Fruit fly (Drosophila melanogaster) S2 (cell line): ENCODE results near the gene dikar.

Experiments
- CG8478 ChIP-seq: fragments of >200 bp; optimal IDR thresholded peaks from 2 replicates; lab custom pipeline; 2018
- CTCF ChIP-seq, 2 experiments: fragments of >200 bp; optimal IDR thresholded peaks; 2 replicates each; lab custom pipeline; 2018

- TF ChIP-seq CTCF (optimal IDR thresholded peaks at IDR 0.05; lab: Kevin White, UChicago) = peak; percentile 63 to 67
- no peak for TF ChIP-seq CG8478
These were observed 54.0 kb downstream of the dikar start for dm6 chr3L:6688920-6689319.
